Worm (Caenorhabditis elegans) whole organism, L1 larva: ENCODE data around the gene zip-3.

ENCODE experiments used
- C34B4.2 ChIP-seq: sonication (generic microtip); optimal IDR thresholded peaks from 2 replicates; lab custom pipeline; 2017; ENCODE audit warnings: mild to moderate bottlenecking, missing genetic modification characterization, missing compliant biosample characterization
- F16B12.6 ChIP-seq: fragments of 150-350 bp; optimal IDR thresholded peaks from 2 replicates; lab custom pipeline; 2014; ENCODE audit warnings: missing biosample characterization, missing genetic modification characterization
- Y116A8C.19 ChIP-seq: sonication (generic microtip); optimal IDR thresholded peaks from 2 replicates; lab custom pipeline; 2016; ENCODE audit warnings: missing compliant biosample characterization, missing genetic modification characterization, borderline replicate concordance
- ama-1 ChIP-seq: fragments of 150-350 bp; optimal IDR thresholded peaks from 2 replicates; lab custom pipeline; 2014
- blmp-1 ChIP-seq: fragments of 150-350 bp; optimal IDR thresholded peaks from 2 replicates; lab custom pipeline; 2014; ENCODE audit warnings: missing biosample characterization, missing genetic modification characterization
- ceh-88 ChIP-seq: fragments of 200-800 bp; sonication (Bioruptor generic); IDR thresholded peaks from 2 replicates; pipeline ENCODE4 v1.3.6; 2022; ENCODE audit warnings: missing genetic modification characterization, missing compliant biosample characterization
- efl-1 ChIP-seq, 4 experiments: fragments of 150-350 bp; optimal IDR thresholded peaks in 3 of 4; peaks in 1 of 4; 1 replicate in 1 of 4; 2 replicates in 3 of 4; lab custom pipeline; 2014; ENCODE audit warnings: missing biosample characterization in 2 of 4, missing genetic modification characterization in 2 of 4, missing genetic modification reagents in 2 of 4
- elt-2 ChIP-seq: sonication (generic microtip); optimal IDR thresholded peaks from 2 replicates; lab custom pipeline; 2016; ENCODE audit warnings: missing genetic modification characterization, mild to moderate bottlenecking, inconsistent platforms, missing compliant biosample characterization, missing genetic modification reagents
- ets-5 ChIP-seq: fragments of 200-800 bp; sonication (Bioruptor generic); IDR thresholded peaks from 2 replicates; pipeline ENCODE4 v1.3.6; 2022; ENCODE audit warnings: missing genetic modification characterization, missing compliant biosample characterization
- hlh-4 ChIP-seq: sonication (generic microtip); optimal IDR thresholded peaks from 2 replicates; lab custom pipeline; 2016; ENCODE audit warnings: mild to moderate bottlenecking, missing genetic modification characterization, missing compliant biosample characterization
- hpl-2 ChIP-seq: fragments of 150-350 bp; optimal IDR thresholded peaks from 2 replicates; lab custom pipeline; 2014; ENCODE audit warnings: missing biosample characterization, missing genetic modification reagents, missing genetic modification characterization
- lin-35 ChIP-seq, 2 experiments: fragments of 150-350 bp; optimal IDR thresholded peaks; 2 replicates each; lab custom pipeline; 2014; ENCODE audit warnings: missing biosample characterization in 2 of 2, missing genetic modification characterization in 2 of 2, missing genetic modification reagents in 2 of 2
- lsy-2 ChIP-seq, 2 experiments: fragments of 150-350 bp; optimal IDR thresholded peaks; 2 replicates each; lab custom pipeline; 2014; ENCODE audit warnings: missing biosample characterization in 2 of 2, missing genetic modification characterization in 2 of 2
- nhr-11 ChIP-seq: fragments of 150-350 bp; optimal IDR thresholded peaks from 2 replicates; lab custom pipeline; 2014; ENCODE audit warnings: missing biosample characterization, missing genetic modification characterization
- nhr-12 ChIP-seq: sonication (generic microtip); optimal IDR thresholded peaks from 2 replicates; lab custom pipeline; 2017; ENCODE audit warnings: missing biosample characterization, missing genetic modification characterization
- nhr-19 ChIP-seq: fragments of 200-800 bp; sonication (Bioruptor generic); conservative IDR thresholded peaks from 2 replicates; pipeline ENCODE4 v1.3.6; 2022; ENCODE audit warnings: missing genetic modification characterization, missing compliant biosample characterization
- nhr-76 ChIP-seq: sonication (generic microtip); optimal IDR thresholded peaks from 2 replicates; lab custom pipeline; 2017; ENCODE audit warnings: missing biosample characterization, missing genetic modification characterization
- pax-3 ChIP-seq: fragments of 200-800 bp; sonication (Bioruptor generic); optimal IDR thresholded peaks from 2 replicates; lab custom pipeline; 2018; ENCODE audit warnings: mild to moderate bottlenecking, missing genetic modification characterization, moderate library complexity, missing compliant biosample characterization
- snpc-4 ChIP-seq: fragments of 150-350 bp; optimal IDR thresholded peaks from 2 replicates; lab custom pipeline; 2014; ENCODE audit warnings: missing biosample characterization, missing genetic modification characterization
- snu-23 ChIP-seq: sonication (generic microtip); optimal IDR thresholded peaks from 2 replicates; lab custom pipeline; 2016; ENCODE audit warnings: missing genetic modification characterization, missing compliant biosample characterization
- sox-4 ChIP-seq: sonication (generic microtip); optimal IDR thresholded peaks from 2 replicates; lab custom pipeline; 2016; ENCODE audit warnings: missing genetic modification characterization, missing compliant biosample characterization
- unc-30 ChIP-seq: sonication (generic microtip); optimal IDR thresholded peaks from 2 replicates; lab custom pipeline; 2017; ENCODE audit warnings: missing biosample characterization, missing genetic modification characterization
- unc-62 ChIP-seq: fragments of 150-350 bp; optimal IDR thresholded peaks from 2 replicates; lab custom pipeline; 2014; ENCODE audit warnings: missing biosample characterization, missing genetic modification reagents, missing genetic modification characterization
- xbp-1 ChIP-seq: sonication (generic microtip); optimal IDR thresholded peaks from 2 replicates; lab custom pipeline; 2016; ENCODE audit warnings: missing genetic modification characterization, missing compliant biosample characterization
- zag-1 ChIP-seq: fragments of 150-350 bp; optimal IDR thresholded peaks from 2 replicates; lab custom pipeline; 2014; ENCODE audit warnings: missing biosample characterization, missing genetic modification characterization

Gene zip-3

ce11 chrII:13957437-13957836, at the start of gene zip-3:
TSS of gene zip-3 (minus strand) at chrII:13957457.
- TF ChIP-seq snu-23 (GFP tag; lab: Kevin White, UChicago), result no peak
- TF ChIP-seq elt-2, result peak; percentile 56

ce11 chrII:14006210-14006609, 49.0 kb upstream of the zip-3 start, which contains the start of gene F01D5.6:
TSS of gene F01D5.6 (plus strand) at chrII:14006510.
- TF ChIP-seq unc-30 (no peak), ama-1 (lab: Kevin White, UChicago) (no peak), C34B4.2 (no peak), hpl-2 (GFP tag; lab: Kevin White, UChicago) (no peak)

- no peak for TF ChIP-seq nhr-76 (tag; lab: Kevin White, UChicago)
- no peak for TF ChIP-seq sox-4 (tag; lab: Kevin White, UChicago)
- no peak for TF ChIP-seq efl-1 (optimal IDR thresholded peaks at IDR 0.05; lab: Kevin White, UChicago)
- peak in 1 of 2 experiments; percentile 75 for TF ChIP-seq efl-1 (GFP tag; optimal IDR thresholded peaks at IDR 0.05 in 1 of 2; lab: Kevin White, UChicago)
These were observed 47.9 kb upstream of the zip-3 start for ce11 chrII:14005183-14005582.

- peak; percentile 44 for TF ChIP-seq blmp-1 (tag; lab: Kevin White, UChicago)
- TF ChIP-seq F16B12.6 (tag; lab: Kevin White, UChicago), result no peak
- no peak for TF ChIP-seq nhr-11 (tag; lab: Kevin White, UChicago)
- TF ChIP-seq pax-3 (tag; lab: Kevin White, UChicago), result no peak
- no peak for TF ChIP-seq efl-1 (optimal IDR thresholded peaks at IDR 0.05; lab: Kevin White, UChicago)
- TF ChIP-seq efl-1 (GFP tag; optimal IDR thresholded peaks at IDR 0.05 in 1 of 2; lab: Kevin White, UChicago), result no peak
- no peak for TF ChIP-seq snu-23 (GFP tag; lab: Kevin White, UChicago)
These were observed 47.5 kb upstream of the zip-3 start for ce11 chrII:14004770-14005169.

- TF ChIP-seq hpl-2 (GFP tag; lab: Kevin White, UChicago) (no peak), efl-1 (optimal IDR thresholded peaks at IDR 0.05; lab: Kevin White, UChicago) (no peak), efl-1 (GFP tag; optimal IDR thresholded peaks at IDR 0.05 in 1 of 2; lab: Kevin White, UChicago) (peak in 1 of 2 experiments; percentile 74), snpc-4 (tag; lab: Kevin White, UChicago) (peak; percentile 76), blmp-1 (tag; lab: Kevin White, UChicago) (peak; percentile 15)
These were observed 46.7 kb upstream of the zip-3 start for ce11 chrII:14003821-14004430.

- TF ChIP-seq ets-5 (GFP tag; lab: Robert Waterston, UW), result no peak
- TF ChIP-seq xbp-1, result no peak
- TF ChIP-seq lsy-2 (tag; optimal IDR thresholded peaks at IDR 0.05; lab: Kevin White, UChicago), result no peak
- peak; percentile 55 for TF ChIP-seq elt-2
These were observed 44.9 kb upstream of the zip-3 start, which contains the start of gene F01D5.5 for ce11 chrII:14002200-14002599. TSS of gene F01D5.5 (minus strand) at chrII:14002300.

ce11 chrII:14000044-14000443, 42.8 kb upstream of the zip-3 start, which contains the start of gene F01D5.3:
TSS of gene F01D5.3 (minus strand) at chrII:14000144.
- peak; percentile 21 for TF ChIP-seq elt-2

- no peak for TF ChIP-seq nhr-12
- no peak for TF ChIP-seq lin-35 (GFP tag; optimal IDR thresholded peaks at IDR 0.05; lab: Kevin White, UChicago)
- no peak for TF ChIP-seq nhr-19 (GFP tag; lab: Robert Waterston, UW)
- no peak for TF ChIP-seq unc-62 (GFP tag; lab: Kevin White, UChicago)
- TF ChIP-seq Y116A8C.19, result no peak
- no peak for TF ChIP-seq zag-1
- TF ChIP-seq hlh-4 (tag; lab: Kevin White, UChicago), result no peak
- TF ChIP-seq lsy-2 (tag; optimal IDR thresholded peaks at IDR 0.05; lab: Kevin White, UChicago), result no peak
- TF ChIP-seq snu-23 (GFP tag; lab: Kevin White, UChicago), result no peak
- TF ChIP-seq ceh-88 (GFP tag; lab: Robert Waterston, UW), result no peak
These were observed 41.7 kb upstream of the zip-3 start, which contains the start of gene F01D5.2 for ce11 chrII:13998964-13999363. TSS of gene F01D5.2 (minus strand) at chrII:13999064.
